Fruit fly (Drosophila melanogaster): Measurements from ENCODE around the gene spel1.

The spel1 gene

dm6 chr2L:14381072-14381471 lies 19.2 kb downstream of the spel1 start, which contains the start of gene ppk:
TSS of gene ppk (minus strand) at chr2L:14381172.
- TF ChIP-seq CG10669 (GFP tag; optimal IDR thresholded peaks at IDR 0.05) (no peak), dac (GFP tag; optimal IDR thresholded peaks at IDR 0.05) (no peak), ss (GFP tag; optimal IDR thresholded peaks at IDR 0.05) (no peak), net (GFP tag; optimal IDR thresholded peaks at IDR 0.05) (no peak), CG6854 (GFP tag; optimal IDR thresholded peaks at IDR 0.05) (no peak), OdsH (GFP tag; optimal IDR thresholded peaks at IDR 0.05) (no peak), Eip78C (GFP tag) (no peak), CG6276 (GFP tag; optimal IDR thresholded peaks at IDR 0.05) (no peak), CG11762 (GFP tag; optimal IDR thresholded peaks at IDR 0.05; ENCODE audit: insufficient read depth) (no peak), achi (GFP tag; optimal IDR thresholded peaks at IDR 0.05) (no peak), CG32006 (GFP tag; optimal IDR thresholded peaks at IDR 0.05) (no peak), CG3032 (tag; optimal IDR thresholded peaks at IDR 0.05) (no peak), vri (GFP tag; optimal IDR thresholded peaks at IDR 0.05) (no peak), CG31627 (GFP tag; optimal IDR thresholded peaks at IDR 0.05) (no peak)

dm6 chr2L:14381881-14382280 lies 20.0 kb downstream of the spel1 start:
- TF ChIP-seq Eip78C (GFP tag) (peak; percentile 62), CG6792 (GFP tag; optimal IDR thresholded peaks at IDR 0.05) (no peak), Sox102F (GFP tag; optimal IDR thresholded peaks at IDR 0.05) (peak; percentile 13), ss (GFP tag; optimal IDR thresholded peaks at IDR 0.05) (peak in 1 of 2 experiments; percentile 4)

- TF ChIP-seq CG32006 (GFP tag; optimal IDR thresholded peaks at IDR 0.05) (peak; percentile 81), CG6808 (GFP tag; optimal IDR thresholded peaks at IDR 0.05) (peak; percentile 93), CG8119 (GFP tag; IDR thresholded peaks at IDR 0.05) (peak; percentile 84), salr (GFP tag; optimal IDR thresholded peaks at IDR 0.05) (peak; percentile 78 to 89), Met (GFP tag; optimal IDR thresholded peaks at IDR 0.05) (peak; percentile 96), CG16779 (tag; optimal IDR thresholded peaks at IDR 0.05) (peak; percentile 69), CG6163 (GFP tag; IDR thresholded peaks at IDR 0.05) (peak; percentile 94), topi (GFP tag; optimal IDR thresholded peaks at IDR 0.05) (peak; percentile 95), achi (GFP tag; optimal IDR thresholded peaks at IDR 0.05) (peak; percentile 92), Ets96B (tag; optimal IDR thresholded peaks at IDR 0.05) (peak; percentile 77), CG1621 (tag; optimal IDR thresholded peaks at IDR 0.05) (peak; percentile 89), fkh (GFP tag; optimal IDR thresholded peaks at IDR 0.05) (no peak), CG3032 (tag; optimal IDR thresholded peaks at IDR 0.05) (peak; percentile 91), Sox102F (GFP tag; optimal IDR thresholded peaks at IDR 0.05) (peak; percentile 88), Ets21C (GFP tag; optimal IDR thresholded peaks at IDR 0.05) (peak; percentile 90), dsx (GFP tag; optimal IDR thresholded peaks at IDR 0.05; ENCODE audit: poor library complexity, severe bottlenecking) (peak; percentile 72), CG4318 (GFP tag; optimal IDR thresholded peaks at IDR 0.05) (peak; percentile 70), CG10669 (GFP tag; optimal IDR thresholded peaks at IDR 0.05) (peak; percentile 90), esn (GFP tag; optimal IDR thresholded peaks at IDR 0.05) (peak; percentile 97), Eip75B (GFP tag; optimal IDR thresholded peaks at IDR 0.05) (peak; percentile 96), CG6276 (GFP tag; optimal IDR thresholded peaks at IDR 0.05) (peak; percentile 77), Eip78C (GFP tag) (peak; percentile 98), vri (GFP tag; optimal IDR thresholded peaks at IDR 0.05) (peak; percentile 94), pdm3 (GFP tag; optimal IDR thresholded peaks at IDR 0.05) (peak; percentile 92), Sox14 (GFP tag; optimal IDR thresholded peaks at IDR 0.05) (peak; percentile 94), Eip93F (GFP tag; optimal IDR thresholded peaks at IDR 0.05) (peak; percentile 94), CG6854 (GFP tag; optimal IDR thresholded peaks at IDR 0.05) (peak; percentile 92), cyc (GFP tag; optimal IDR thresholded peaks at IDR 0.05) (peak; percentile 95), ss (GFP tag; optimal IDR thresholded peaks at IDR 0.05) (peak; percentile 86 to 94), CG34406 (GFP tag; optimal IDR thresholded peaks at IDR 0.05) (peak; percentile 91), CG11294 (GFP tag; IDR thresholded peaks at IDR 0.05) (peak; percentile 59), CG11762 (GFP tag; optimal IDR thresholded peaks at IDR 0.05; ENCODE audit: insufficient read depth) (peak; percentile 91), Sox15 (GFP tag; optimal IDR thresholded peaks at IDR 0.05) (peak; percentile 82), CG11902 (GFP tag; optimal IDR thresholded peaks at IDR 0.05) (peak; percentile 84), lz (GFP tag; optimal IDR thresholded peaks at IDR 0.05) (peak; percentile 94), fd85E (GFP tag; optimal IDR thresholded peaks at IDR 0.05) (peak; percentile 67), fd59A (GFP tag; optimal IDR thresholded peaks at IDR 0.05) (peak; percentile 96), spab (GFP tag; optimal IDR thresholded peaks at IDR 0.05) (peak; percentile 92), Hr38 (GFP tag; optimal IDR thresholded peaks at IDR 0.05) (no peak), Lpt (GFP tag; optimal IDR thresholded peaks at IDR 0.05) (peak; percentile 73), Hr39 (GFP tag; optimal IDR thresholded peaks at IDR 0.05) (peak; percentile 94)
These were observed 24.7 kb downstream of the spel1 start for dm6 chr2L:14386522-14386921.

Measured in whole organism, prepupa.